Worm (Caenorhabditis elegans): ENCODE results near the gene C47D2.1.

The C47D2.1 gene

ce11 chrX:8214424-8215115, at the start of gene C47D2.1:
TSS of gene C47D2.1 (plus strand) at chrX:8215065.
- TF ChIP-seq aha-1 (tag) (peak; percentile 91), dpl-1 (GFP tag; optimal IDR thresholded peaks at IDR 0.05) (no peak), tag-97 (GFP tag; IDR thresholded peaks at IDR 0.05) (no peak), lsy-2 (tag; optimal IDR thresholded peaks at IDR 0.05) (no peak), nhr-10 (tag; optimal IDR thresholded peaks at IDR 0.05) (no peak), F26F4.8 (GFP tag; conservative IDR thresholded peaks at IDR 0.05) (no peak), ceh-82 (tag; optimal IDR thresholded peaks at IDR 0.05) (no peak)

ce11 chrX:8169534-8169933, 45.3 kb upstream of the C47D2.1 start, which contains the start of gene C17H11.2:
TSS of gene C17H11.2 (plus strand) at chrX:8169930.
- TF ChIP-seq hlh-30 (tag; optimal IDR thresholded peaks at IDR 0.05; ENCODE audit: insufficient read depth): peak; percentile 66
- no peak for TF ChIP-seq mxl-2 (GFP tag; conservative IDR thresholded peaks at IDR 0.05)
- no peak for TF ChIP-seq nhr-76 (tag; optimal IDR thresholded peaks at IDR 0.05)
- TF ChIP-seq dve-1 (tag; optimal IDR thresholded peaks at IDR 0.05; ENCODE audit: insufficient read depth): peak; percentile 46
- TF ChIP-seq nhr-28 (tag; optimal IDR thresholded peaks at IDR 0.05): peak; percentile 46
- TF ChIP-seq hlh-11 (tag; optimal IDR thresholded peaks at IDR 0.05): peak; percentile 8
- no peak for TF ChIP-seq zfp-3 (GFP tag; conservative IDR thresholded peaks at IDR 0.05)
- peak in 1 of 2 experiments; percentile 94 for TF ChIP-seq unc-62 (GFP tag; optimal IDR thresholded peaks at IDR 0.05 in 1 of 2)
- TF ChIP-seq unc-62 (tag; optimal IDR thresholded peaks at IDR 0.05): no peak
- TF ChIP-seq pqm-1 (tag; optimal IDR thresholded peaks at IDR 0.05): peak; percentile 5
- no peak for TF ChIP-seq daf-16 (GFP tag; optimal IDR thresholded peaks at IDR 0.05)
- peak; percentile 63 for TF ChIP-seq daf-16 (tag; optimal IDR thresholded peaks at IDR 0.05)
- TF ChIP-seq T20F7.1 (GFP tag; optimal IDR thresholded peaks at IDR 0.05): peak; percentile 72
- TF ChIP-seq mes-2 (tag; optimal IDR thresholded peaks at IDR 0.05; ENCODE audit: poor library complexity, severe bottlenecking): peak; percentile 48
- no peak for TF ChIP-seq zfp-2 (tag; optimal IDR thresholded peaks at IDR 0.05)

- TF ChIP-seq zfp-2 (tag; optimal IDR thresholded peaks at IDR 0.05) (no peak), D1046.2 (GFP tag; IDR thresholded peaks at IDR 0.05) (no peak), daf-19 (GFP tag; conservative IDR thresholded peaks at IDR 0.05) (no peak), F37D6.2 (tag; optimal IDR thresholded peaks at IDR 0.05) (no peak), F10B5.3 (tag; optimal IDR thresholded peaks at IDR 0.05) (no peak), spr-3 (GFP tag; optimal IDR thresholded peaks at IDR 0.05) (no peak), dmd-8 (GFP tag; IDR thresholded peaks at IDR 0.05) (no peak), lin-29 (GFP tag; IDR thresholded peaks at IDR 0.05) (no peak), nhr-48 (tag; optimal IDR thresholded peaks at IDR 0.05) (no peak), cey-2 (tag; optimal IDR thresholded peaks at IDR 0.05; ENCODE audit: borderline replicate concordance, insufficient read depth) (no peak), nhr-102 (tag; optimal IDR thresholded peaks at IDR 0.05) (no peak), nhr-111 (GFP tag; optimal IDR thresholded peaks at IDR 0.05) (no peak), nhr-25 (tag; optimal IDR thresholded peaks at IDR 0.05; ENCODE audit: borderline replicate concordance, insufficient read depth) (no peak), daf-12 (tag; optimal IDR thresholded peaks at IDR 0.05) (no peak), ceh-44 (GFP tag; IDR thresholded peaks at IDR 0.05) (no peak), aha-1 (tag) (no peak)
Measured at ce11 chrX:8173610-8174009, 41.3 kb upstream of the C47D2.1 start, which contains the start of gene C17H11.1. TSS of gene C17H11.1 (plus strand) at chrX:8173910.
